Fruit fly (Drosophila melanogaster) whole organism, embryonic: ENCODE data around the gene Gel.

Source experiments
- Bdp1 ChIP-seq: fragments of 200-800 bp; sonication (Bioruptor generic); optimal IDR thresholded peaks from 3 replicates; lab custom pipeline; 2016; ENCODE audit warnings: missing biosample characterization, missing genetic modification characterization
- Blimp-1 ChIP-seq: fragments of 200-800 bp; sonication (Bioruptor generic); optimal IDR thresholded peaks from 3 replicates; lab custom pipeline; 2018; ENCODE audit warnings: missing biosample characterization, missing genetic modification characterization, mild to moderate bottlenecking, moderate library complexity, missing genetic modification reagents
- CG10959 ChIP-seq: fragments of 200-800 bp; sonication (Bioruptor generic); IDR thresholded peaks from 2 replicates; pipeline ENCODE4 v1.3.6; 2022; ENCODE audit warnings: missing biosample characterization, missing genetic modification characterization
- CG12104 ChIP-seq: fragments of 200-800 bp; sonication (Bioruptor generic); optimal IDR thresholded peaks from 3 replicates; lab custom pipeline; 2016; ENCODE audit warnings: missing biosample characterization, missing genetic modification characterization
- CG12299 ChIP-seq: fragments of 200-800 bp; sonication (Bioruptor generic); optimal IDR thresholded peaks from 2 replicates; lab custom pipeline; 2018; ENCODE audit warnings: missing biosample characterization, mild to moderate bottlenecking, missing genetic modification characterization
- CG12942 ChIP-seq: fragments of 200-800 bp; sonication (Bioruptor generic); optimal IDR thresholded peaks from 3 replicates; lab custom pipeline; 2016; ENCODE audit warnings: missing biosample characterization, missing genetic modification characterization
- CG13894 ChIP-seq: fragments of 200-800 bp; sonication (Bioruptor generic); optimal IDR thresholded peaks from 3 replicates; lab custom pipeline; 2018; ENCODE audit warnings: missing biosample characterization, mild to moderate bottlenecking, missing genetic modification characterization, moderate library complexity
- CG1529 ChIP-seq: fragments of 200-800 bp; sonication (Bioruptor generic); optimal IDR thresholded peaks from 3 replicates; lab custom pipeline; 2018; ENCODE audit warnings: missing biosample characterization, missing genetic modification characterization
- CG15479 ChIP-seq: fragments of 200-800 bp; sonication (Bioruptor generic); optimal IDR thresholded peaks from 3 replicates; lab custom pipeline; 2019; ENCODE audit warnings: missing biosample characterization, mild to moderate bottlenecking, missing genetic modification characterization, moderate library complexity
- CG15514 ChIP-seq: fragments of 200-800 bp; sonication (Bioruptor generic); optimal IDR thresholded peaks from 3 replicates; lab custom pipeline; 2017; ENCODE audit warnings: missing biosample characterization, missing genetic modification characterization, mild to moderate bottlenecking, moderate library complexity, missing genetic modification reagents
- CG17612 ChIP-seq: fragments of 200-800 bp; sonication (Bioruptor generic); IDR thresholded peaks from 2 replicates; pipeline ENCODE4 v1.3.6; 2022; ENCODE audit warnings: missing biosample characterization, missing genetic modification characterization
- CG2120 ChIP-seq: fragments of 200-800 bp; sonication (Bioruptor generic); optimal IDR thresholded peaks from 3 replicates; lab custom pipeline; 2016; ENCODE audit warnings: missing biosample characterization, missing genetic modification characterization
- CG33213 ChIP-seq: fragments of 200-800 bp; sonication (Bioruptor generic); optimal IDR thresholded peaks from 3 replicates; lab custom pipeline; 2016; ENCODE audit warnings: missing biosample characterization, missing genetic modification characterization
- CG4820 ChIP-seq: fragments of 200-800 bp; sonication (Bioruptor generic); optimal IDR thresholded peaks from 3 replicates; lab custom pipeline; 2016; ENCODE audit warnings: missing biosample characterization, missing genetic modification characterization
- CG5245 ChIP-seq: fragments of 200-800 bp; sonication (Bioruptor generic); optimal IDR thresholded peaks from 3 replicates; lab custom pipeline; 2016; ENCODE audit warnings: missing biosample characterization, missing genetic modification characterization
- CoRest ChIP-seq: fragments of 200-800 bp; sonication (Bioruptor generic); optimal IDR thresholded peaks from 3 replicates; lab custom pipeline; 2018; ENCODE audit warnings: missing biosample characterization, mild to moderate bottlenecking, missing genetic modification characterization, moderate library complexity
- Deaf1 ChIP-seq: fragments of 200-800 bp; optimal IDR thresholded peaks from 3 replicates; lab custom pipeline; 2019; ENCODE audit warnings: missing biosample characterization, mild to moderate bottlenecking, missing genetic modification characterization, moderate library complexity
- E2f1 ChIP-seq: fragments of 200-800 bp; sonication (Bioruptor generic); IDR thresholded peaks from 2 replicates; pipeline ENCODE4 v1.3.6; 2022; ENCODE audit warnings: missing biosample characterization, missing genetic modification characterization
- Ets97D ChIP-seq: fragments of 200-800 bp; sonication (Bioruptor generic); optimal IDR thresholded peaks from 3 replicates; lab custom pipeline; 2016; ENCODE audit warnings: missing biosample characterization, missing genetic modification characterization
- Fer2 ChIP-seq: fragments of 200-800 bp; sonication (Bioruptor generic); optimal IDR thresholded peaks from 2 replicates; lab custom pipeline; 2018; ENCODE audit warnings: missing biosample characterization, mild to moderate bottlenecking, missing genetic modification characterization, moderate library complexity
- Gsc ChIP-seq: fragments of 200-800 bp; sonication (Bioruptor generic); IDR thresholded peaks from 2 replicates; pipeline ENCODE4 v1.3.6; 2022; ENCODE audit warnings: missing biosample characterization, missing genetic modification characterization
- H2.0 ChIP-seq: fragments of 200-800 bp; sonication (Bioruptor generic); IDR thresholded peaks from 2 replicates; pipeline ENCODE4 v1.3.6; 2022; ENCODE audit warnings: missing biosample characterization, missing genetic modification characterization
- Hr51 ChIP-seq, 2 experiments: fragments of 200-800 bp; sonication (Bioruptor generic); optimal IDR thresholded peaks; 2 replicates in 1 of 2; 3 replicates in 1 of 2; lab custom pipeline; 2016 to 2018; ENCODE audit warnings: missing biosample characterization in 2 of 2, missing genetic modification characterization in 2 of 2, mild to moderate bottlenecking in 1 of 2, moderate library complexity in 1 of 2
- NC2α ChIP-seq: fragments of 200-800 bp; sonication (Bioruptor generic); optimal IDR thresholded peaks from 2 replicates; lab custom pipeline; 2016; ENCODE audit warnings: missing biosample characterization, missing genetic modification characterization
- NK7.1 ChIP-seq: fragments of 200-800 bp; sonication (Bioruptor generic); optimal IDR thresholded peaks from 3 replicates; lab custom pipeline; 2016; ENCODE audit warnings: missing biosample characterization, missing genetic modification characterization
- Ravus ChIP-seq: fragments of 200-800 bp; sonication (Bioruptor generic); IDR thresholded peaks from 2 replicates; pipeline ENCODE4 v1.3.6; 2022; ENCODE audit warnings: missing biosample characterization, missing genetic modification characterization
- ash1 ChIP-seq: fragments of 200-800 bp; sonication (Bioruptor generic); optimal IDR thresholded peaks from 2 replicates; lab custom pipeline; 2018; ENCODE audit warnings: missing biosample characterization, mild to moderate bottlenecking, missing genetic modification characterization
- ato ChIP-seq: fragments of 200-800 bp; sonication (Bioruptor generic); IDR thresholded peaks from 2 replicates; pipeline ENCODE4 v1.3.6; 2022; ENCODE audit warnings: missing biosample characterization, missing genetic modification characterization; ENCODE audit not compliant: partially characterized antibody
- btn ChIP-seq: fragments of 200-800 bp; sonication (Bioruptor generic); optimal IDR thresholded peaks from 2 replicates; lab custom pipeline; 2016; ENCODE audit warnings: missing biosample characterization, missing genetic modification characterization
- cg ChIP-seq: fragments of 200-800 bp; sonication (Bioruptor generic); optimal IDR thresholded peaks from 3 replicates; lab custom pipeline; 2019; ENCODE audit warnings: missing biosample characterization, mild to moderate bottlenecking, missing genetic modification characterization, moderate library complexity
- chinmo ChIP-seq: fragments of 200-800 bp; sonication (Bioruptor generic); IDR thresholded peaks from 4 replicates; pipeline ENCODE4 v1.3.6; 2022; ENCODE audit warnings: missing biosample characterization, missing genetic modification characterization; ENCODE audit not compliant: partially characterized antibody
- da ChIP-seq: fragments of 200-800 bp; sonication (Bioruptor generic); optimal IDR thresholded peaks from 2 replicates; lab custom pipeline; 2016; ENCODE audit warnings: missing biosample characterization, missing genetic modification characterization
- dati ChIP-seq: fragments of 200-800 bp; sonication (Bioruptor generic); IDR thresholded peaks from 2 replicates; pipeline ENCODE4 v1.3.6; 2022; ENCODE audit warnings: missing biosample characterization, missing genetic modification characterization
- gce ChIP-seq: fragments of 200-800 bp; sonication (Bioruptor generic); IDR thresholded peaks from 3 replicates; pipeline ENCODE4 v1.3.6; 2022; ENCODE audit warnings: missing biosample characterization, missing genetic modification characterization
- ham ChIP-seq: fragments of 200-800 bp; sonication (Bioruptor generic); IDR thresholded peaks from 2 replicates; pipeline ENCODE4 v1.3.6; 2022; ENCODE audit warnings: missing biosample characterization, missing genetic modification characterization
- hkb ChIP-seq, 2 experiments: fragments of 200-800 bp in 1 of 2; fragments of >200 bp in 1 of 2; sonication (Bioruptor generic) in 1 of 2; IDR thresholded peaks in 1 of 2; optimal IDR thresholded peaks in 1 of 2; 2 replicates each; pipeline versions ENCODE4 v1.3.6 to Lab custom; 2017 to 2022; ENCODE audit warnings: missing biosample characterization in 1 of 2, missing genetic modification characterization in 1 of 2
- hth ChIP-seq: fragments of >200 bp; optimal IDR thresholded peaks from 2 replicates; lab custom pipeline; 2017; ENCODE audit warnings: inconsistent platforms
- insv ChIP-seq, 2 experiments: fragments of 200-800 bp; sonication (Bioruptor generic); optimal IDR thresholded peaks; 3 replicates each; lab custom pipeline; 2016 to 2018; ENCODE audit warnings: missing biosample characterization in 2 of 2, missing genetic modification characterization in 2 of 2
- lilli ChIP-seq: fragments of 200-800 bp; sonication (Bioruptor generic); optimal IDR thresholded peaks from 3 replicates; lab custom pipeline; 2016; ENCODE audit warnings: missing biosample characterization, missing genetic modification characterization
- nmo ChIP-seq: fragments of 200-800 bp; sonication (Bioruptor generic); optimal IDR thresholded peaks from 2 replicates; lab custom pipeline; 2018; ENCODE audit warnings: missing biosample characterization, mild to moderate bottlenecking, missing genetic modification characterization, moderate library complexity
- pan ChIP-seq, 4 experiments: fragments of >200 bp in 3 of 4; fragments of 200-800 bp in 1 of 4; sonication (Bioruptor generic) in 1 of 4; optimal IDR thresholded peaks in 3 of 4; IDR thresholded peaks in 1 of 4; 2 replicates each; pipeline versions ENCODE4 v1.3.6 to Lab custom; 2017 to 2022; ENCODE audit warnings: missing biosample characterization in 2 of 4, missing genetic modification characterization in 2 of 4, mixed read lengths in 1 of 4
- pnt ChIP-seq: fragments of 200-800 bp; sonication (Bioruptor generic); optimal IDR thresholded peaks from 3 replicates; lab custom pipeline; 2016; ENCODE audit warnings: missing biosample characterization, missing genetic modification characterization
- prd ChIP-seq, 3 experiments: fragments of >200 bp in 2 of 3; fragments of 200-800 bp in 1 of 3; sonication (Bioruptor generic) in 1 of 3; optimal IDR thresholded peaks in 2 of 3; IDR thresholded peaks in 1 of 3; 2 replicates in 2 of 3; 3 replicates in 1 of 3; pipeline versions ENCODE4 v1.3.6 to Lab custom; 2017 to 2022; ENCODE audit warnings: missing biosample characterization in 1 of 3, missing genetic modification characterization in 1 of 3
- pzg ChIP-seq: fragments of 200-800 bp; sonication (Bioruptor generic); optimal IDR thresholded peaks from 3 replicates; lab custom pipeline; 2018; ENCODE audit warnings: missing biosample characterization, mild to moderate bottlenecking, missing genetic modification characterization, moderate library complexity
- sima ChIP-seq: fragments of 200-800 bp; sonication (Bioruptor generic); optimal IDR thresholded peaks from 2 replicates; lab custom pipeline; 2016; ENCODE audit warnings: missing biosample characterization, missing genetic modification characterization
- sqz ChIP-seq: fragments of 200-800 bp; sonication (Bioruptor generic); optimal IDR thresholded peaks from 3 replicates; lab custom pipeline; 2018; ENCODE audit warnings: missing biosample characterization, mild to moderate bottlenecking, missing genetic modification characterization
- sr ChIP-seq: fragments of 200-800 bp; sonication (Bioruptor generic); IDR thresholded peaks from 3 replicates; pipeline ENCODE4 v1.3.6; 2022; ENCODE audit warnings: missing biosample characterization, missing genetic modification characterization
- tna ChIP-seq: fragments of 200-800 bp; sonication (Bioruptor generic); IDR thresholded peaks from 2 replicates; pipeline ENCODE4 v1.3.6; 2022; ENCODE audit warnings: missing biosample characterization, missing genetic modification characterization; ENCODE audit not compliant: partially characterized antibody
- ttk ChIP-seq: fragments of 200-800 bp; sonication (Bioruptor generic); IDR thresholded peaks from 2 replicates; pipeline ENCODE4 v2.1.2; 2022; ENCODE audit warnings: missing biosample characterization, missing genetic modification characterization
- unc-4 ChIP-seq: fragments of 200-800 bp; sonication (Bioruptor generic); IDR thresholded peaks from 2 replicates; pipeline ENCODE4 v1.3.6; 2022; ENCODE audit warnings: missing biosample characterization, missing genetic modification characterization; ENCODE audit not compliant: partially characterized antibody

Gene Gel

DNA sequence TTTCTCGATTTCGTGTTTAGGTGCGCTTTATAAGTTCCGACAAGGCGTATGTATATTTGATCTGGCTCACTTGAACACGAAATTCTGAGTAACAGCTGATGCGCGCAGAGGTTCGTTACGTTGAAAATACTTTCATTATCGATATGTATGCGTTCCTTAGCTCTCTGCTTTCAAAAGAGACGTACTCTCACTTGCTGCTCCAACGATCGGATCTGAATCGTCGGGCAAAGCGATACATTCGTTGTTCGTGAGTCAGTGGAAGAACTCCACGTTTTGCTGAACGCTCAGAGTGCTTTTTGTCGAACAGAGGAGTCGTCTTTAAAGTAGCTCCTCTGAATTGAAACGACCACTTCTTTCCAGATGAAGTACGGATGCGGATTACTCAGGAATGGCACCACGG, 38.0 kb upstream of the Gel start, which contains the start of gene beta-Man (continued):
- TF ChIP-seq E2f1 (GFP tag; lab: Robert Waterston, UW) (no peak), CoRest (tag; lab: Kevin White, UChicago) (no peak), CG33213 (GFP tag; lab: Kevin White, UChicago) (peak; percentile 76), CG15514 (GFP tag; lab: Kevin White, UChicago) (peak; percentile 98), hkb (optimal IDR thresholded peaks at IDR 0.05; lab: Kevin White, UChicago) (no peak), hkb (GFP tag; IDR thresholded peaks at IDR 0.05; lab: Robert Waterston, UW) (0 out of 2 replicates have a peak, but pooled peaks have one; percentile 21), CG4820 (no peak), ash1 (GFP tag; lab: Kevin White, UChicago) (no peak), Ravus (GFP tag; lab: Robert Waterston, UW) (no peak), NC2α (GFP tag; lab: Kevin White, UChicago) (no peak), sima (no peak), CG2120 (GFP tag; lab: Kevin White, UChicago) (no peak), unc-4 (GFP tag; lab: Robert Waterston, UW) (peak; percentile 35; the same call in 1 of the 2 replicates), prd (optimal IDR thresholded peaks at IDR 0.05; lab: Kevin White, UChicago) (no peak), prd (GFP tag; IDR thresholded peaks at IDR 0.05; lab: Robert Waterston, UW) (no peak), ham (no peak), Deaf1 (peak; percentile 97), da (no peak), pan (optimal IDR thresholded peaks at IDR 0.05; lab: Kevin White, UChicago) (no peak), pan (GFP tag; optimal IDR thresholded peaks at IDR 0.05 in 1 of 2, IDR thresholded peaks at IDR 0.05 in 1 of 2) (no peak), cg (GFP tag; lab: Kevin White, UChicago) (no peak), gce (GFP tag; lab: Robert Waterston, UW) (no peak), Bdp1 (GFP tag; lab: Kevin White, UChicago) (no peak), ttk (GFP tag; lab: Robert Waterston, UW) (no peak), insv (GFP tag; optimal IDR thresholded peaks at IDR 0.05; lab: Kevin White, UChicago) (no peak), Hr51 (GFP tag; optimal IDR thresholded peaks at IDR 0.05; lab: Kevin White, UChicago) (no peak), pnt (GFP tag; lab: Kevin White, UChicago) (no peak), Fer2 (tag; lab: Kevin White, UChicago) (no peak), CG5245 (GFP tag; lab: Kevin White, UChicago) (no peak), sr (GFP tag; lab: Robert Waterston, UW) (no peak), CG17612 (GFP tag; lab: Robert Waterston, UW) (no peak), tna (GFP tag; lab: Robert Waterston, UW) (no peak), btn (GFP tag; lab: Kevin White, UChicago) (no peak), Gsc (no peak), chinmo (GFP tag; lab: Robert Waterston, UW) (0 out of 4 replicates have a peak, but pooled peaks have one; percentile 30), CG12299 (tag; lab: Kevin White, UChicago) (no peak), nmo (GFP tag; lab: Kevin White, UChicago) (no peak), CG10959 (no peak), Blimp-1 (GFP tag; lab: Kevin White, UChicago) (peak; percentile 75), CG1529 (GFP tag; lab: Kevin White, UChicago) (no peak), H2.0 (no peak), pzg (GFP tag; lab: Kevin White, UChicago) (peak; percentile 73), CG15479 (GFP tag; lab: Kevin White, UChicago) (no peak), hth (lab: Kevin White, UChicago) (no peak), ato (GFP tag; lab: Robert Waterston, UW) (0 out of 2 replicates have a peak, but pooled peaks have one; percentile 44), dati (GFP tag; lab: Robert Waterston, UW) (no peak), CG12104 (GFP tag; lab: Kevin White, UChicago) (no peak), CG12942 (GFP tag; lab: Kevin White, UChicago) (no peak), sqz (GFP tag; lab: Kevin White, UChicago) (no peak), Ets97D (GFP tag; lab: Kevin White, UChicago) (peak; percentile 28), CG13894 (tag; lab: Kevin White, UChicago) (peak; percentile 33), NK7.1 (GFP tag; lab: Kevin White, UChicago) (no peak), lilli (GFP tag; lab: Kevin White, UChicago) (no peak)
